Worm (Caenorhabditis elegans) whole organism, L4/young adult: ENCODE results near the gene Y75D11A.2.

Experiments
- W03F9.2 ChIP-seq: fragments of 150-350 bp; optimal IDR thresholded peaks from 2 replicates; lab custom pipeline; 2014; ENCODE audit warnings: missing biosample characterization, missing genetic modification characterization
- dao-5 ChIP-seq: sonication (generic microtip); optimal IDR thresholded peaks from 2 replicates; lab custom pipeline; 2016; ENCODE audit warnings: missing genotype, missing genetic modification characterization, moderate library complexity, missing compliant biosample characterization
- him-1 ChIP-seq: sonication (generic microtip); optimal IDR thresholded peaks from 2 replicates; lab custom pipeline; 2016; ENCODE audit warnings: missing genotype, missing genetic modification reagents, missing genetic modification characterization, missing compliant biosample characterization

DNA sequence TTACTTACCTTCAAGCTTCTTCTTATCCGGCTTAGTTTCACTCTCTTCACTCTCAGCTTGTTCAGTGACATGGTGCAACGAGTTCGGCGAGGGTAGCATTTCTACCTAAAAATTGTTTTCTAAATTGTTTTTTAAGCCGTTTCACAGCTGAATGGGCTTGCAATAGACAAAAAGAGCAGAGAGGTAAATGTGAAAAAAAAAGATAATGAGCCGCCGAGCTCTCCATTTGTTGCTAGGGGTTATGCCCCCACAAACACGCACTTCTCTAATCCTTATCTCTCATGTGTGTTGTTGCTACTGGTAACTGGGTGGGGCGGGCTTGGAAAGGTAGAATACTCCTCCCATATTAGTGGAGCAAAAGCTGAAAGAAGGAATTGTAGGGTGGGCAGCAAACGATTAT is 38.8 kb upstream of the Y75D11A.2 start, which contains the start of gene C36C9.5:
- TF ChIP-seq him-1 (tag; lab: Kevin White, UChicago) = no peak
- no peak for TF ChIP-seq W03F9.2 (tag; lab: Kevin White, UChicago)
- no peak for TF ChIP-seq dao-5 (tag; lab: Kevin White, UChicago)
